Fruit fly (Drosophila melanogaster) whole organism, embryonic: ENCODE results near the gene TbCMF46.

Source experiments
- Atf3 ChIP-seq: fragments of 200-800 bp; sonication (Bioruptor generic); optimal IDR thresholded peaks from 3 replicates; lab custom pipeline; 2016; ENCODE audit warnings: missing biosample characterization, missing genetic modification characterization
- CG11247 ChIP-seq: fragments of 200-800 bp; sonication (Bioruptor generic); IDR thresholded peaks from 2 replicates; pipeline ENCODE4 v1.3.6; 2022; ENCODE audit warnings: missing biosample characterization, missing genetic modification characterization
- CG11456 ChIP-seq: fragments of 200-800 bp; sonication (Bioruptor generic); IDR thresholded peaks from 3 replicates; pipeline ENCODE4 v1.3.6; 2022; ENCODE audit warnings: missing biosample characterization, missing genetic modification characterization
- CG17359 ChIP-seq: fragments of 200-800 bp; sonication (Bioruptor generic); optimal IDR thresholded peaks from 3 replicates; lab custom pipeline; 2018; ENCODE audit warnings: missing biosample characterization, mild to moderate bottlenecking, missing genetic modification characterization, moderate library complexity
- CG18011 ChIP-seq: fragments of 200-800 bp; sonication (Bioruptor generic); optimal IDR thresholded peaks from 2 replicates; lab custom pipeline; 2017; ENCODE audit warnings: missing biosample characterization, missing genetic modification characterization, mild to moderate bottlenecking, moderate library complexity, missing genotype
- CG31224 ChIP-seq: fragments of 200-800 bp; sonication (Bioruptor generic); IDR thresholded peaks from 2 replicates; pipeline ENCODE4 v1.3.6; 2022; ENCODE audit warnings: missing biosample characterization, missing genetic modification characterization
- CG3163 ChIP-seq: fragments of 200-800 bp; sonication (Bioruptor generic); optimal IDR thresholded peaks from 3 replicates; lab custom pipeline; 2016; ENCODE audit warnings: missing biosample characterization, missing genetic modification characterization
- CG32772 ChIP-seq: fragments of 200-800 bp; sonication (Bioruptor generic); IDR thresholded peaks from 2 replicates; pipeline ENCODE4 v1.3.6; 2022; ENCODE audit warnings: missing biosample characterization, missing genetic modification characterization
- CG33213 ChIP-seq: fragments of 200-800 bp; sonication (Bioruptor generic); optimal IDR thresholded peaks from 3 replicates; lab custom pipeline; 2016; ENCODE audit warnings: missing biosample characterization, missing genetic modification characterization
- CG34422 ChIP-seq: fragments of 200-800 bp; sonication (Bioruptor generic); IDR thresholded peaks from 3 replicates; pipeline ENCODE4 v1.3.6; 2022; ENCODE audit warnings: missing biosample characterization, missing genetic modification characterization
- CG3847 ChIP-seq: fragments of 200-800 bp; sonication (Bioruptor generic); IDR thresholded peaks from 2 replicates; pipeline ENCODE4 v1.3.6; 2022; ENCODE audit warnings: missing biosample characterization, missing genetic modification characterization
- CG3995 ChIP-seq: fragments of 200-800 bp; sonication (Bioruptor generic); optimal IDR thresholded peaks from 3 replicates; lab custom pipeline; 2016; ENCODE audit warnings: missing biosample characterization, missing genetic modification characterization
- CG4617 ChIP-seq: fragments of 200-800 bp; sonication (Bioruptor generic); optimal IDR thresholded peaks from 3 replicates; lab custom pipeline; 2016; ENCODE audit warnings: missing biosample characterization, missing genetic modification characterization, borderline replicate concordance
- CG6272 ChIP-seq: fragments of 200-800 bp; sonication (Bioruptor generic); IDR thresholded peaks from 2 replicates; pipeline ENCODE4 v1.3.6; 2022; ENCODE audit warnings: missing biosample characterization, missing genetic modification characterization
- CG7987 ChIP-seq: fragments of 200-800 bp; sonication (Bioruptor generic); optimal IDR thresholded peaks from 2 replicates; lab custom pipeline; 2018; ENCODE audit warnings: missing biosample characterization, mild to moderate bottlenecking, missing genetic modification characterization, moderate library complexity
- CHES-1-like ChIP-seq: fragments of 200-800 bp; sonication (Bioruptor generic); optimal IDR thresholded peaks from 2 replicates; lab custom pipeline; 2016; ENCODE audit warnings: missing biosample characterization, missing genetic modification characterization
- Dad ChIP-seq: fragments of 200-800 bp; sonication (Bioruptor generic); optimal IDR thresholded peaks from 3 replicates; lab custom pipeline; 2016; ENCODE audit warnings: missing biosample characterization, missing genetic modification characterization
- Dbx ChIP-seq: fragments of 200-800 bp; sonication (Bioruptor generic); IDR thresholded peaks from 3 replicates; pipeline ENCODE4 v1.3.6; 2022; ENCODE audit warnings: missing biosample characterization, missing genetic modification characterization
- Dll ChIP-seq: fragments of 200-800 bp; sonication (Bioruptor generic); IDR thresholded peaks from 4 replicates; pipeline ENCODE4 v1.3.6; 2022; ENCODE audit warnings: missing biosample characterization, missing genetic modification characterization; ENCODE audit not compliant: partially characterized antibody
- Drgx ChIP-seq: fragments of 200-800 bp; sonication (Bioruptor generic); IDR thresholded peaks from 2 replicates; pipeline ENCODE4 v1.3.6; 2022; ENCODE audit warnings: missing biosample characterization, missing genetic modification characterization
- HmgZ ChIP-seq: fragments of 200-800 bp; sonication (Bioruptor generic); optimal IDR thresholded peaks from 2 replicates; lab custom pipeline; 2018; ENCODE audit warnings: missing biosample characterization, mild to moderate bottlenecking, missing genetic modification characterization
- Hr51 ChIP-seq, 2 experiments: fragments of 200-800 bp; sonication (Bioruptor generic); optimal IDR thresholded peaks; 2 replicates in 1 of 2; 3 replicates in 1 of 2; lab custom pipeline; 2016 to 2018; ENCODE audit warnings: missing biosample characterization in 2 of 2, missing genetic modification characterization in 2 of 2, mild to moderate bottlenecking in 1 of 2, moderate library complexity in 1 of 2
- Med ChIP-seq: fragments of 200-800 bp; sonication (Bioruptor generic); peaks from one replicate; lab custom pipeline; 2016; ENCODE audit warnings: missing biosample characterization, missing genetic modification characterization, mild to moderate bottlenecking, inconsistent platforms, moderate library complexity
- Myb ChIP-seq: fragments of 200-800 bp; sonication (Bioruptor generic); optimal IDR thresholded peaks from 2 replicates; lab custom pipeline; 2016; ENCODE audit warnings: missing biosample characterization, missing genetic modification characterization
- NC2α ChIP-seq: fragments of 200-800 bp; sonication (Bioruptor generic); optimal IDR thresholded peaks from 2 replicates; lab custom pipeline; 2016; ENCODE audit warnings: missing biosample characterization, missing genetic modification characterization
- NFAT ChIP-seq: fragments of 200-800 bp; sonication (Bioruptor generic); IDR thresholded peaks from 2 replicates; pipeline ENCODE4 v1.3.6; 2022; ENCODE audit warnings: missing biosample characterization, missing genetic modification characterization
- NfI ChIP-seq: fragments of 200-800 bp; sonication (Bioruptor generic); optimal IDR thresholded peaks from 3 replicates; lab custom pipeline; 2018; ENCODE audit warnings: missing biosample characterization, mild to moderate bottlenecking, missing genetic modification characterization, moderate library complexity
- Pdp1 ChIP-seq, 2 experiments: fragments of 200-800 bp; sonication (Bioruptor generic); optimal IDR thresholded peaks; 3 replicates each; lab custom pipeline; 2016; ENCODE audit warnings: missing biosample characterization in 2 of 2, missing genetic modification characterization in 2 of 2, mild to moderate bottlenecking in 1 of 2, moderate library complexity in 1 of 2
- Ptx1 ChIP-seq: fragments of 200-800 bp; sonication (Bioruptor generic); IDR thresholded peaks from 2 replicates; pipeline ENCODE4 v1.3.6; 2022; ENCODE audit warnings: missing biosample characterization, missing genetic modification characterization
- Rfx ChIP-seq: fragments of 200-800 bp; sonication (Bioruptor generic); IDR thresholded peaks from 2 replicates; pipeline ENCODE4 v1.3.6; 2022; ENCODE audit warnings: missing biosample characterization, missing genetic modification characterization
- Sin3A ChIP-seq: fragments of >200 bp; optimal IDR thresholded peaks from 2 replicates; lab custom pipeline; 2018
- Sry-δ ChIP-seq: fragments of 200-800 bp; sonication (Bioruptor generic); optimal IDR thresholded peaks from 2 replicates; lab custom pipeline; 2016; ENCODE audit warnings: missing biosample characterization, missing genetic modification characterization
- Xrp1 ChIP-seq: fragments of 200-800 bp; sonication (Bioruptor generic); IDR thresholded peaks from 2 replicates; pipeline ENCODE4 v1.3.6; 2022; ENCODE audit warnings: missing biosample characterization, missing genetic modification characterization
- YL-1 ChIP-seq: fragments of 200-800 bp; sonication (Bioruptor generic); optimal IDR thresholded peaks from 3 replicates; lab custom pipeline; 2017; ENCODE audit warnings: missing biosample characterization, mild to moderate bottlenecking, missing genetic modification characterization
- bbx ChIP-seq: fragments of 200-800 bp; sonication (Bioruptor generic); IDR thresholded peaks from 2 replicates; pipeline ENCODE4 v1.3.6; 2022; ENCODE audit warnings: missing biosample characterization, missing genetic modification characterization; ENCODE audit not compliant: partially characterized antibody
- crp ChIP-seq, 2 experiments: fragments of 200-800 bp; sonication (Bioruptor generic); optimal IDR thresholded peaks; 2 replicates in 1 of 2; 3 replicates in 1 of 2; lab custom pipeline; 2017; ENCODE audit warnings: missing biosample characterization in 2 of 2, missing genetic modification characterization in 2 of 2, mild to moderate bottlenecking in 1 of 2, moderate library complexity in 1 of 2
- gfzf ChIP-seq: fragments of 200-800 bp; sonication (Bioruptor generic); optimal IDR thresholded peaks from 2 replicates; lab custom pipeline; 2016; ENCODE audit warnings: missing biosample characterization, mild to moderate bottlenecking, missing genetic modification characterization, moderate library complexity
- gt ChIP-seq: fragments of 200-800 bp; sonication (Bioruptor generic); IDR thresholded peaks from 2 replicates; pipeline ENCODE4 v1.3.6; 2022; ENCODE audit warnings: missing biosample characterization, missing genetic modification characterization
- hkb ChIP-seq, 2 experiments: fragments of 200-800 bp in 1 of 2; fragments of >200 bp in 1 of 2; sonication (Bioruptor generic) in 1 of 2; IDR thresholded peaks in 1 of 2; optimal IDR thresholded peaks in 1 of 2; 2 replicates each; pipeline versions ENCODE4 v1.3.6 to Lab custom; 2017 to 2022; ENCODE audit warnings: missing biosample characterization in 1 of 2, missing genetic modification characterization in 1 of 2
- lilli ChIP-seq: fragments of 200-800 bp; sonication (Bioruptor generic); optimal IDR thresholded peaks from 3 replicates; lab custom pipeline; 2016; ENCODE audit warnings: missing biosample characterization, missing genetic modification characterization
- mam ChIP-seq: fragments of 200-800 bp; sonication (Bioruptor generic); optimal IDR thresholded peaks from 3 replicates; lab custom pipeline; 2016; ENCODE audit warnings: missing biosample characterization, missing genetic modification characterization
- pho ChIP-seq: fragments of 200-800 bp; sonication (Bioruptor generic); optimal IDR thresholded peaks from 2 replicates; lab custom pipeline; 2016; ENCODE audit warnings: missing biosample characterization, missing genetic modification characterization
- pzg ChIP-seq: fragments of 200-800 bp; sonication (Bioruptor generic); optimal IDR thresholded peaks from 3 replicates; lab custom pipeline; 2018; ENCODE audit warnings: missing biosample characterization, mild to moderate bottlenecking, missing genetic modification characterization, moderate library complexity
- row ChIP-seq: fragments of 200-800 bp; sonication (Bioruptor generic); IDR thresholded peaks from 3 replicates; pipeline ENCODE4 v1.3.6; 2022; ENCODE audit warnings: missing biosample characterization, missing genetic modification characterization
- stwl ChIP-seq: fragments of 200-800 bp; sonication (Bioruptor generic); optimal IDR thresholded peaks from 3 replicates; lab custom pipeline; 2018; ENCODE audit warnings: missing biosample characterization, mild to moderate bottlenecking, missing genetic modification characterization, moderate library complexity
- tap ChIP-seq: fragments of 200-800 bp; optimal IDR thresholded peaks from 3 replicates; lab custom pipeline; 2019; ENCODE audit warnings: missing biosample characterization, mild to moderate bottlenecking, missing genetic modification characterization, moderate library complexity
- twi ChIP-seq: fragments of 200-800 bp; optimal IDR thresholded peaks from 2 replicates; lab custom pipeline; 2019; ENCODE audit warnings: missing biosample characterization, mild to moderate bottlenecking, missing genetic modification characterization, moderate library complexity
- usp ChIP-seq: fragments of >200 bp; optimal IDR thresholded peaks from 2 replicates; lab custom pipeline; 2017; ENCODE audit warnings: missing biosample characterization, missing genetic modification characterization
- vvl ChIP-seq: fragments of 200-800 bp; sonication (Bioruptor generic); IDR thresholded peaks from 2 replicates; pipeline ENCODE4 v1.3.6; 2022; ENCODE audit warnings: missing biosample characterization, missing genetic modification characterization
- zfh2 ChIP-seq: fragments of 200-800 bp; sonication (Bioruptor generic); optimal IDR thresholded peaks from 2 replicates; lab custom pipeline; 2016; ENCODE audit warnings: missing biosample characterization, missing genetic modification characterization

Gene TbCMF46

DNA sequence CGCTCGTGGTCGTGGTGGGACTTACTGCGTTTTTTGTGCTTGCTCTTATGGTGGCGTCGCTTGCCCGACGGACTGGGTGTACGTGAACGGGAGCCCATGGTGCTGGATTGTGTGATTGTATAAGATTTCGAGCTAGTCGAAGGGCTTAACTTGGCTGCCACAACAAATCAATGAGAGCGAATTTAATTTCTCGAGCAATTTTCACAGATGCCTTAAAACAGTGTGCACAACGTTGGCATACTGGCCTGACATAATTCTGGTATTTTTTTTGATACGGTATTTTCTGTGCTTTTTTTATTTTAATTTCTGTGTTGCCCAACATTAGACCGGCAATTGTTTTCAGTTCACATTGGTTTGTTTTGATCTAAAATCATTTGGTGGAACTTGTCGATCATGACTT lies 13.2 kb upstream of the TbCMF46 start, which contains the start of gene Arglu1 (continued):
- TF ChIP-seq CHES-1-like (GFP tag; lab: Kevin White, UChicago) (peak; percentile 39), Drgx (0 out of 2 replicates have a peak, but pooled peaks have one; percentile 14), CG11456 (peak; percentile 63; the same call in 1 of the 3 replicates), NFAT (GFP tag; lab: Robert Waterston, UW) (peak; percentile 34; the same call in 1 of the 2 replicates), CG32772 (GFP tag; lab: Robert Waterston, UW) (peak; percentile 77), CG34422 (GFP tag; lab: Robert Waterston, UW) (peak; percentile 64; the same call in 1 of the 3 replicates), stwl (tag; lab: Kevin White, UChicago) (peak; percentile 52), Pdp1 (GFP tag; optimal IDR thresholded peaks at IDR 0.05; lab: Kevin White, UChicago) (peak in 1 of 2 experiments; percentile 81), Ptx1 (peak; percentile 39; the same call in 1 of the 2 replicates), CG31224 (no peak), usp (GFP tag; lab: Kevin White, UChicago) (no peak), twi (no peak), row (GFP tag; lab: Robert Waterston, UW) (0 out of 3 replicates have a peak, but pooled peaks have one; percentile 25), Sry-δ (peak; percentile 2), mam (GFP tag; lab: Kevin White, UChicago) (peak; percentile 53), lilli (peak; percentile 3), Atf3 (no peak), CG18011 (GFP tag; lab: Kevin White, UChicago) (peak; percentile 14), Xrp1 (GFP tag; lab: Robert Waterston, UW) (0 out of 2 replicates have a peak, but pooled peaks have one; percentile 15), CG11247 (peak; percentile 39; the same call in 1 of the 2 replicates), YL-1 (peak; percentile 55), CG3163 (GFP tag; lab: Kevin White, UChicago) (peak; percentile 14), CG6272 (no peak), Sin3A (lab: Kevin White, UChicago) (peak; percentile 18), CG33213 (GFP tag; lab: Kevin White, UChicago) (peak; percentile 37), Dll (GFP tag; lab: Robert Waterston, UW) (0 out of 4 replicates have a peak, but pooled peaks have one; percentile 31), NC2α (no peak), CG4617 (GFP tag; lab: Kevin White, UChicago) (peak; percentile 87), NfI (GFP tag; lab: Kevin White, UChicago) (peak; percentile 26), crp (GFP tag; optimal IDR thresholded peaks at IDR 0.05; lab: Kevin White, UChicago) (peak in 1 of 2 experiments; percentile 41), tap (tag; lab: Kevin White, UChicago) (no peak), HmgZ (peak; percentile 38), CG7987 (no peak), Dbx (GFP tag; lab: Robert Waterston, UW) (peak; percentile 57; the same call in 1 of the 3 replicates), CG3995 (peak; percentile 1), vvl (0 out of 2 replicates have a peak, but pooled peaks have one; percentile 35), Myb (GFP tag; lab: Kevin White, UChicago) (peak; percentile 26), hkb (optimal IDR thresholded peaks at IDR 0.05; lab: Kevin White, UChicago) (no peak), hkb (GFP tag; IDR thresholded peaks at IDR 0.05; lab: Robert Waterston, UW) (peak; percentile 28; the same call in 1 of the 2 replicates), gt (no peak), CG17359 (tag; lab: Kevin White, UChicago) (no peak), Rfx (peak; percentile 61), CG3847 (GFP tag; lab: Robert Waterston, UW) (0 out of 2 replicates have a peak, but pooled peaks have one; percentile 32), gfzf (GFP tag; lab: Kevin White, UChicago) (peak; percentile 67), pzg (GFP tag; lab: Kevin White, UChicago) (peak; percentile 60), Hr51 (GFP tag; optimal IDR thresholded peaks at IDR 0.05; lab: Kevin White, UChicago) (peak in 1 of 2 experiments; percentile 6), Med (GFP tag; lab: Kevin White, UChicago) (peak; percentile 88), Dad (GFP tag; lab: Kevin White, UChicago) (peak; percentile 5), pho (GFP tag; lab: Kevin White, UChicago) (peak; percentile 15), bbx (GFP tag; lab: Robert Waterston, UW) (no peak), zfh2 (GFP tag; lab: Kevin White, UChicago) (peak; percentile 58)
